Fruit fly (Drosophila melanogaster) whole organism, embryonic: Measurements from ENCODE around the gene CG3726.
A peak's percentile ranks its signal among the peaks of the same experiment; 100 is the strongest.

Source experiments
- Adf1 ChIP-seq: fragments of 200-800 bp; sonication (Bioruptor generic); IDR thresholded peaks from 2 replicates; pipeline ENCODE4 v1.3.6; 2022; ENCODE audit warnings: missing biosample characterization, missing genetic modification characterization
- CG1024 ChIP-seq: fragments of 200-800 bp; sonication (Bioruptor generic); IDR thresholded peaks from 2 replicates; pipeline ENCODE4 v1.3.6; 2022; ENCODE audit warnings: missing biosample characterization, missing genetic modification characterization
- CG10462 ChIP-seq: fragments of 200-800 bp; sonication (Bioruptor generic); optimal IDR thresholded peaks from 2 replicates; lab custom pipeline; 2016; ENCODE audit warnings: missing biosample characterization, missing genetic modification characterization
- CG11560 ChIP-seq: fragments of 200-800 bp; sonication (Bioruptor generic); IDR thresholded peaks from 3 replicates; pipeline ENCODE4 v1.3.6; 2022; ENCODE audit warnings: missing biosample characterization, missing genetic modification characterization
- CG12071 ChIP-seq: fragments of 200-800 bp; sonication (Bioruptor generic); optimal IDR thresholded peaks from 3 replicates; lab custom pipeline; 2018; ENCODE audit warnings: missing biosample characterization, mild to moderate bottlenecking, missing genetic modification characterization
- CG12236 ChIP-seq: fragments of 200-800 bp; sonication (Bioruptor generic); optimal IDR thresholded peaks from 2 replicates; lab custom pipeline; 2016; ENCODE audit warnings: missing biosample characterization, missing genetic modification characterization
- CG12769 ChIP-seq: fragments of 200-800 bp; sonication (Bioruptor generic); optimal IDR thresholded peaks from 2 replicates; lab custom pipeline; 2019; ENCODE audit warnings: missing biosample characterization, mild to moderate bottlenecking, missing genetic modification characterization, moderate library complexity
- CG15514 ChIP-seq: fragments of 200-800 bp; sonication (Bioruptor generic); optimal IDR thresholded peaks from 3 replicates; lab custom pipeline; 2017; ENCODE audit warnings: missing biosample characterization, missing genetic modification characterization, mild to moderate bottlenecking, moderate library complexity, missing genetic modification reagents
- CG18011 ChIP-seq: fragments of 200-800 bp; sonication (Bioruptor generic); optimal IDR thresholded peaks from 2 replicates; lab custom pipeline; 2017; ENCODE audit warnings: missing biosample characterization, missing genetic modification characterization, mild to moderate bottlenecking, moderate library complexity, missing genotype
- CG18599 ChIP-seq: fragments of 200-800 bp; sonication (Bioruptor generic); optimal IDR thresholded peaks from 3 replicates; lab custom pipeline; 2017; ENCODE audit warnings: missing biosample characterization, missing genetic modification characterization, mild to moderate bottlenecking, moderate library complexity, missing genetic modification reagents
- CG18619 ChIP-seq: fragments of 200-800 bp; sonication (Bioruptor generic); optimal IDR thresholded peaks from 3 replicates; lab custom pipeline; 2017; ENCODE audit warnings: missing biosample characterization, mild to moderate bottlenecking, missing genetic modification characterization
- CG2199 ChIP-seq: fragments of 200-800 bp; sonication (Bioruptor generic); IDR thresholded peaks from 3 replicates; pipeline ENCODE4 v1.3.6; 2022; ENCODE audit warnings: missing biosample characterization, missing genetic modification characterization
- CG2712 ChIP-seq: fragments of 200-800 bp; optimal IDR thresholded peaks from 3 replicates; lab custom pipeline; 2019; ENCODE audit warnings: missing biosample characterization, mild to moderate bottlenecking, missing genetic modification characterization, moderate library complexity
- CG31224 ChIP-seq: fragments of 200-800 bp; sonication (Bioruptor generic); IDR thresholded peaks from 2 replicates; pipeline ENCODE4 v1.3.6; 2022; ENCODE audit warnings: missing biosample characterization, missing genetic modification characterization
- CG31441 ChIP-seq: fragments of 200-800 bp; sonication (Bioruptor generic); IDR thresholded peaks from 2 replicates; pipeline ENCODE4 v1.3.6; 2022; ENCODE audit warnings: missing biosample characterization, missing genetic modification characterization
- CG34376 ChIP-seq: fragments of 200-800 bp; sonication (Bioruptor generic); optimal IDR thresholded peaks from 2 replicates; lab custom pipeline; 2018; ENCODE audit warnings: missing biosample characterization, mild to moderate bottlenecking, missing genetic modification characterization
- CG42726 ChIP-seq: fragments of 200-800 bp; sonication (Bioruptor generic); IDR thresholded peaks from 2 replicates; pipeline ENCODE4 v1.3.6; 2022; ENCODE audit warnings: missing biosample characterization, missing genetic modification characterization; ENCODE audit not compliant: partially characterized antibody
- CG43689 ChIP-seq: fragments of 200-800 bp; sonication (Bioruptor generic); IDR thresholded peaks from 2 replicates; pipeline ENCODE4 v1.3.6; 2022; ENCODE audit warnings: missing biosample characterization, missing genetic modification characterization
- CG6175 ChIP-seq: fragments of 200-800 bp; sonication (Bioruptor generic); IDR thresholded peaks from 3 replicates; pipeline ENCODE4 v1.3.6; 2022; ENCODE audit warnings: missing biosample characterization, missing genetic modification characterization
- CG7357 ChIP-seq: fragments of 200-800 bp; sonication (Bioruptor generic); IDR thresholded peaks from 3 replicates; pipeline ENCODE4 v1.3.6; 2022; ENCODE audit warnings: missing biosample characterization, missing genetic modification characterization
- CG9817 ChIP-seq: fragments of 200-800 bp; sonication (Bioruptor generic); optimal IDR thresholded peaks from 2 replicates; lab custom pipeline; 2018; ENCODE audit warnings: missing biosample characterization, mild to moderate bottlenecking, missing genetic modification characterization, moderate library complexity
- Chrac-16 ChIP-seq: fragments of 200-800 bp; sonication (Bioruptor generic); optimal IDR thresholded peaks from 3 replicates; lab custom pipeline; 2016; ENCODE audit warnings: missing biosample characterization, missing genetic modification characterization
- HLH54F ChIP-seq: fragments of 200-800 bp; sonication (Bioruptor generic); optimal IDR thresholded peaks from 3 replicates; lab custom pipeline; 2016; ENCODE audit warnings: missing biosample characterization, missing genetic modification characterization
- Hr51 ChIP-seq, 2 experiments: fragments of 200-800 bp; sonication (Bioruptor generic); optimal IDR thresholded peaks; 2 replicates in 1 of 2; 3 replicates in 1 of 2; lab custom pipeline; 2016 to 2018; ENCODE audit warnings: missing biosample characterization in 2 of 2, missing genetic modification characterization in 2 of 2, mild to moderate bottlenecking in 1 of 2, moderate library complexity in 1 of 2
- Neu2 ChIP-seq: fragments of 200-800 bp; sonication (Bioruptor generic); optimal IDR thresholded peaks from 3 replicates; lab custom pipeline; 2016; ENCODE audit warnings: missing biosample characterization, missing genetic modification characterization, borderline replicate concordance
- Nf-YB ChIP-seq: fragments of 200-800 bp; sonication (Bioruptor generic); optimal IDR thresholded peaks from 3 replicates; lab custom pipeline; 2019; ENCODE audit warnings: missing biosample characterization, mild to moderate bottlenecking, missing genetic modification characterization, moderate library complexity
- Opbp ChIP-seq: fragments of 200-800 bp; sonication (Bioruptor generic); IDR thresholded peaks from 3 replicates; pipeline ENCODE4 v1.3.6; 2022; ENCODE audit warnings: missing biosample characterization, missing genetic modification characterization; ENCODE audit not compliant: partially characterized antibody
- Side ChIP-seq: fragments of 200-800 bp; sonication (Bioruptor generic); optimal IDR thresholded peaks from 2 replicates; lab custom pipeline; 2016; ENCODE audit warnings: missing biosample characterization, missing genetic modification characterization
- Sox102F ChIP-seq: fragments of 200-800 bp; sonication (Bioruptor generic); optimal IDR thresholded peaks from 2 replicates; lab custom pipeline; 2018; ENCODE audit warnings: missing biosample characterization, mild to moderate bottlenecking, missing genetic modification characterization, moderate library complexity
- cad ChIP-seq: fragments of >200 bp; optimal IDR thresholded peaks from 2 replicates; lab custom pipeline; 2017; ENCODE audit warnings: missing biosample characterization, missing genetic modification characterization
- chif ChIP-seq, 2 experiments: fragments of 200-800 bp; sonication (Bioruptor generic); optimal IDR thresholded peaks; 3 replicates each; lab custom pipeline; 2016; ENCODE audit warnings: missing biosample characterization in 2 of 2, missing genetic modification characterization in 2 of 2
- chinmo ChIP-seq: fragments of 200-800 bp; sonication (Bioruptor generic); IDR thresholded peaks from 4 replicates; pipeline ENCODE4 v1.3.6; 2022; ENCODE audit warnings: missing biosample characterization, missing genetic modification characterization; ENCODE audit not compliant: partially characterized antibody
- fu2 ChIP-seq: fragments of 200-800 bp; sonication (Bioruptor generic); optimal IDR thresholded peaks from 2 replicates; lab custom pipeline; 2016; ENCODE audit warnings: missing biosample characterization, missing genetic modification characterization
- gsb-n ChIP-seq: fragments of 200-800 bp; sonication (Bioruptor generic); optimal IDR thresholded peaks from 3 replicates; lab custom pipeline; 2018; ENCODE audit warnings: missing biosample characterization, mild to moderate bottlenecking, missing genetic modification characterization
- ham ChIP-seq: fragments of 200-800 bp; sonication (Bioruptor generic); IDR thresholded peaks from 2 replicates; pipeline ENCODE4 v1.3.6; 2022; ENCODE audit warnings: missing biosample characterization, missing genetic modification characterization
- her ChIP-seq: fragments of 200-800 bp; sonication (Bioruptor generic); optimal IDR thresholded peaks from 2 replicates; lab custom pipeline; 2016; ENCODE audit warnings: missing biosample characterization, missing genetic modification characterization
- kay ChIP-seq: fragments of 200-800 bp; sonication (Bioruptor generic); optimal IDR thresholded peaks from 2 replicates; lab custom pipeline; 2016; ENCODE audit warnings: missing biosample characterization, missing genetic modification characterization
- mirr ChIP-seq: fragments of 200-800 bp; sonication (Bioruptor generic); optimal IDR thresholded peaks from 3 replicates; lab custom pipeline; 2018; ENCODE audit warnings: missing biosample characterization, mild to moderate bottlenecking, missing genetic modification characterization
- psq ChIP-seq: fragments of 200-800 bp; sonication (Bioruptor generic); optimal IDR thresholded peaks from 2 replicates; lab custom pipeline; 2017; ENCODE audit warnings: missing biosample characterization, missing genetic modification characterization
- sens-2 ChIP-seq: fragments of 200-800 bp; sonication (Bioruptor generic); IDR thresholded peaks from 2 replicates; pipeline ENCODE4 v1.3.6; 2022; ENCODE audit warnings: missing biosample characterization, missing genetic modification characterization
- slbo ChIP-seq: fragments of 200-800 bp; sonication (Bioruptor generic); IDR thresholded peaks from 2 replicates; pipeline ENCODE4 v1.3.6; 2022; ENCODE audit warnings: missing biosample characterization, missing genetic modification characterization
- sna ChIP-seq: fragments of 200-800 bp; sonication (Bioruptor generic); IDR thresholded peaks from 2 replicates; pipeline ENCODE4 v1.3.6; 2022; ENCODE audit warnings: missing biosample characterization, missing genetic modification characterization; ENCODE audit not compliant: partially characterized antibody
- sug ChIP-seq: fragments of 200-800 bp; optimal IDR thresholded peaks from 2 replicates; lab custom pipeline; 2019; ENCODE audit warnings: missing biosample characterization, mild to moderate bottlenecking, missing genetic modification characterization, moderate library complexity
- tio ChIP-seq: fragments of 200-800 bp; sonication (Bioruptor generic); optimal IDR thresholded peaks from 2 replicates; lab custom pipeline; 2017; ENCODE audit warnings: missing biosample characterization, missing genetic modification characterization, inconsistent platforms
- usp ChIP-seq: fragments of >200 bp; optimal IDR thresholded peaks from 2 replicates; lab custom pipeline; 2017; ENCODE audit warnings: missing biosample characterization, missing genetic modification characterization

CG3726 gene

DNA sequence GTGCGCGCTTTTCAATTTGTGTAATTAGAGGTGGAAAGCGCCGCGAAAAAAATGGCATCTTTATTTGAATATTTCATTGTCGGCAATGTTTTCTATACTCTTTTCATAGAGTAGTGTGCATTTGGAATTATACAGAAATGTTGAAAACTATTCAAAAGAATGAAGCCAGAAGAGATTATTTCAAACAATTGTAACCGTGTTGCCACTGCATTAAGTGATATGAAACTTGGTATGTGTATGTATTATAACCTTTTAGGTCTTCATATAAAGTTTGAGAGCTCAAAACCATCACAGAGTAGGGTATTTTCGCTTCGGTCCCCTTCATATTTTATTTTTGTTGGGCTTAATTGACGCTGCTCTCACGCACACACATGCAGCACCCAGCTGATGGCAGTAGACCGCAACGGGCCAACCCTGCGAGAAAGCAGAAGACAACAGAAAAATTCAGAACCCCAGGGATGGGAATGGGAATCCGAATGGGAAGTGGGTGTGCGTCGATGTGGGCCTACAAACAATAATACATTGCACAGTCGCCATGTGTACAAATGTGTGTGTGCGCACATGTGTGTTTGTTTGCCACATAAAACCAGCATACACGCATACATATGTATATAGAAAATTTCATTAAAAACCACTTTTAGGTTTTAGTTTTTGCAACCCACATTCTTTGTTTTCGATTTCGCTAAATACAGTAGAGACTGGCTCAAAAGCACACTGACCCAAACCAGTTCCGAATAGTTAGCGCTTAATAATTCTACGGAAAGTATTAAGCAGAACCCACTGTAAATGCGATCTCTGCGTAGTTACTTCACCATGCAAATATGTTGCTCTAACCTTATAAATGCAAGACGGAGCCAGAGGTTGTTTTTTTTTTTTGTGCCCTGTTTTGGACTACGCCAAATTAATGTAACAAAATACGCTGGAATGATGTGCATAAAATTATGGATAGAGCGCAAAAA lies 22.1 kb upstream of the CG3726 start (continued):
- TF ChIP-seq fu2 = no peak
- TF ChIP-seq CG18599 (GFP tag; lab: Kevin White, UChicago) = peak; percentile 18
- TF ChIP-seq CG2199 (GFP tag; lab: Robert Waterston, UW) = peak; percentile 26; the same call in 1 of the 3 replicates
- TF ChIP-seq Adf1 (GFP tag; lab: Robert Waterston, UW) = no peak
- TF ChIP-seq Hr51 (GFP tag; optimal IDR thresholded peaks at IDR 0.05; lab: Kevin White, UChicago) = no peak
- no peak for TF ChIP-seq psq
- TF ChIP-seq kay (GFP tag; lab: Kevin White, UChicago) = no peak
- TF ChIP-seq CG43689 (GFP tag; lab: Robert Waterston, UW) = no peak

DNA sequence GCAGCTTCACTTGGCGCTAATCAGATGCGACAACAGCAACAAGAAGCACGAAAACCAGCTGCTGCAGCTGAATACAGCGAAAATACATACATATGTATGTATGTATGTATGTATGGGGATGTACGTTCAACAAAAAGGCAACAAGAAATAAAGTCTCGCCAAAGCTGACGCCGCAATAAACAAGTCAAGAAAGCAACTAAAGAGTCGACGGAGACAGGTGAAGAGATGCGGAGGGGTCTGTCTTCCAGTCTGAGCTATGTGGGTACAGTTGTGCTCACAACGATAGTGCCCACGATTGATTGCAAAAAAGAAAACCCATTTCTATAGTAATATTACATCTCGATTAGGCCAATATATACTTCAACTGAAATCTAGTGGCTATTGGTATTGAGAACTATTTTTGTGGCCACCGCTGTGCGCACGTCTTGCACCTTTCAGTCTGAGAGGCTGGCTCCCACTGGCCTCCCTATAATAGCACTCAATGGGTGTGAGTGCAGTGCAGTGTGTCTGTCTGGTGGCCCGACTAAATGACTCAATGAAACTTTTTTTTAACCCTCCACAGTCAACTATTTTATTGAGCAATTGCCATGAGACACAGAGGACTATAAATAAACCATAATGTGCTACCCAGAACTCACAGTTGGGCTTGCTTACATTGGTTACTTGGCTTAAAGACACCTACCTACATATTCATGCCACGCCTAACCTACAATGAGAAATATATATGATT lies 20.9 kb upstream of the CG3726 start:
- no peak for TF ChIP-seq usp (GFP tag; lab: Kevin White, UChicago)
- TF ChIP-seq CG15514 (GFP tag; lab: Kevin White, UChicago) = peak; percentile 57
- TF ChIP-seq CG11560 (tag; lab: Robert Waterston, UW) = peak; percentile 80
- TF ChIP-seq Chrac-16 = peak; percentile 88
- peak; percentile 81 for TF ChIP-seq CG10462
- no peak for TF ChIP-seq Opbp (GFP tag; lab: Robert Waterston, UW)
- peak; percentile 71; the same call in 2 of the 3 replicates for TF ChIP-seq CG6175 (GFP tag; lab: Robert Waterston, UW)
- TF ChIP-seq CG42726 (GFP tag; lab: Robert Waterston, UW) = no peak
- no peak for TF ChIP-seq CG34376 (GFP tag; lab: Kevin White, UChicago)
- TF ChIP-seq CG31224 = peak; percentile 79
- peak; percentile 94 for TF ChIP-seq Sox102F
- TF ChIP-seq ham (GFP tag; lab: Robert Waterston, UW) = 0 out of 2 replicates have a peak, but pooled peaks have one; percentile 37
- TF ChIP-seq CG18619 (GFP tag; lab: Kevin White, UChicago) = peak; percentile 84
- no peak for TF ChIP-seq mirr (GFP tag; lab: Kevin White, UChicago)
- TF ChIP-seq gsb-n (tag; lab: Kevin White, UChicago) = peak; percentile 87
- TF ChIP-seq CG31441 (GFP tag; lab: Robert Waterston, UW) = peak; percentile 94
- TF ChIP-seq slbo (GFP tag; lab: Robert Waterston, UW) = peak; percentile 83
- TF ChIP-seq CG1024 (GFP tag; lab: Robert Waterston, UW) = peak; percentile 90
- peak; percentile 92 for TF ChIP-seq chif (GFP tag; optimal IDR thresholded peaks at IDR 0.05; lab: Kevin White, UChicago)
- peak; percentile 75 for TF ChIP-seq CG9817 (tag; lab: Kevin White, UChicago)
- peak; percentile 90 for TF ChIP-seq sens-2 (GFP tag; lab: Robert Waterston, UW)
- peak; percentile 84 for TF ChIP-seq CG12236 (GFP tag; lab: Kevin White, UChicago)
- TF ChIP-seq tio (GFP tag; lab: Kevin White, UChicago) = peak; percentile 81
- TF ChIP-seq Nf-YB (GFP tag; lab: Kevin White, UChicago) = peak; percentile 57
- TF ChIP-seq HLH54F (GFP tag; lab: Kevin White, UChicago) = peak; percentile 83
- peak; percentile 61 for TF ChIP-seq CG18011
- TF ChIP-seq sug (tag; lab: Kevin White, UChicago) = peak; percentile 39
- TF ChIP-seq CG7357 (GFP tag; lab: Robert Waterston, UW) = peak; percentile 78
- TF ChIP-seq Side = peak; percentile 90
- TF ChIP-seq sna (GFP tag; lab: Robert Waterston, UW) = no peak
- peak; percentile 92 for TF ChIP-seq CG12769
- no peak for TF ChIP-seq chinmo (GFP tag; lab: Robert Waterston, UW)
- peak; percentile 92 for TF ChIP-seq CG2712 (tag; lab: Kevin White, UChicago)
- TF ChIP-seq her = peak; percentile 76
- no peak for TF ChIP-seq Neu2
- TF ChIP-seq CG12071 (GFP tag; lab: Kevin White, UChicago) = peak; percentile 90
- no peak for TF ChIP-seq cad (GFP tag; lab: Kevin White, UChicago)
